Worm (Caenorhabditis elegans): ENCODE results near the gene C55C3.7.

DNA sequence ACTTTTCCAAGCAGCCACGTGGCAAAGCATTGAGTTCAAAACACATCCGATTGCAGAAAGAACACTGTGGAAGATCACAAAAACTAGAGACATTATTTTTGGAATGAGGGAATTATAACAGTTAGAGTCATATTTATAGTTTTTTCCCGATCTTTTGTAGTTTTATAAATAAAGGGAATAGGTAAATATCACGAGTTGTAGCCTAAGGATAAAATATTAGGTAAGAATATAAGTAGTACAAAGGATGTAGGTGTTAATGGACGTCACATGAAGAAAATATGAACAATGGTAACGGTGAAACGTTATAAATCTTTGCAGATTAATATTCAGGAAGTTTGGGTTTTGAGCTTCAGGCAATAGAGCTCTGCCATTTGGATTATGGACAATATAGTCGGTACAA, 8.0 kb downstream of the C55C3.7 start, which contains the start of gene srd-5:
- TF ChIP-seq dmd-4 (tag; optimal IDR thresholded peaks at IDR 0.05) (no peak), aly-2 (tag; optimal IDR thresholded peaks at IDR 0.05) (no peak), snpc-4 (tag; optimal IDR thresholded peaks at IDR 0.05) (no peak)

All from whole organism, L2 larva.